Fruit fly (Drosophila melanogaster) whole organism, wandering third instar larva: ENCODE data around the gene CG14130.

ENCODE experiments used
- Abd-B ChIP-seq: fragments of >200 bp; optimal IDR thresholded peaks from 2 replicates; lab custom pipeline; 2017; ENCODE audit warnings: missing biosample characterization, missing genetic modification characterization
- CG32264 ChIP-seq: fragments of 200-800 bp; sonication (Bioruptor generic); optimal IDR thresholded peaks from 2 replicates; lab custom pipeline; 2016; ENCODE audit warnings: missing biosample characterization, missing genetic modification characterization
- CG9705 ChIP-seq: fragments of 200-800 bp; sonication (Bioruptor generic); optimal IDR thresholded peaks from 2 replicates; lab custom pipeline; 2018; ENCODE audit warnings: missing biosample characterization, mild to moderate bottlenecking, missing genetic modification characterization
- CrebA ChIP-seq: fragments of 200-800 bp; sonication (Bioruptor generic); optimal IDR thresholded peaks from 2 replicates; lab custom pipeline; 2016; ENCODE audit warnings: missing biosample characterization, mild to moderate bottlenecking, missing genetic modification characterization, borderline replicate concordance
- Dfd ChIP-seq: fragments of >200 bp; optimal IDR thresholded peaks from 2 replicates; lab custom pipeline; 2017; ENCODE audit warnings: missing biosample characterization, missing genetic modification characterization
- Dif ChIP-seq: fragments of 200-275, 200-300 bp; sonication (Bioruptor generic); optimal IDR thresholded peaks from 2 replicates; lab custom pipeline; 2018; ENCODE audit warnings: missing biosample characterization, missing genetic modification characterization; ENCODE audit not compliant: partially characterized antibody
- HLH106 ChIP-seq: fragments of 200-800 bp; optimal IDR thresholded peaks from 3 replicates; lab custom pipeline; 2019; ENCODE audit warnings: missing biosample characterization, mild to moderate bottlenecking, missing genetic modification characterization, moderate library complexity
- Hnf4 ChIP-seq: fragments of 200-800 bp; sonication (Bioruptor generic); optimal IDR thresholded peaks from 2 replicates; lab custom pipeline; 2016; ENCODE audit warnings: missing biosample characterization, mild to moderate bottlenecking, missing genetic modification characterization
- Hr78 ChIP-seq: fragments of >200 bp; optimal IDR thresholded peaks from 2 replicates; lab custom pipeline; 2017; ENCODE audit warnings: missing biosample characterization, missing genetic modification characterization
- Jra ChIP-seq: sonication (Bioruptor generic); optimal IDR thresholded peaks from 2 replicates; lab custom pipeline; 2016; ENCODE audit warnings: missing biosample characterization, missing genetic modification characterization
- Mio ChIP-seq: sonication (Bioruptor generic); optimal IDR thresholded peaks from 2 replicates; lab custom pipeline; 2016; ENCODE audit warnings: missing biosample characterization, missing genetic modification characterization
- Myc ChIP-seq: fragments of >200 bp; optimal IDR thresholded peaks from 2 replicates; lab custom pipeline; 2017
- N ChIP-seq: fragments of >200 bp; optimal IDR thresholded peaks from 2 replicates; lab custom pipeline; 2018; ENCODE audit warnings: missing biosample characterization, missing external identifiers, missing genetic modification characterization
- OdsH ChIP-seq: fragments of 200-800 bp; sonication (Bioruptor generic); optimal IDR thresholded peaks from 2 replicates; lab custom pipeline; 2016; ENCODE audit warnings: missing biosample characterization, mild to moderate bottlenecking, missing genetic modification characterization
- Sp1 ChIP-seq: fragments of 200-800 bp; sonication (Bioruptor generic); optimal IDR thresholded peaks from 3 replicates; lab custom pipeline; 2019; ENCODE audit warnings: missing biosample characterization, mild to moderate bottlenecking, missing genetic modification characterization, moderate library complexity
- br ChIP-seq: fragments of 200-800 bp; sonication (Bioruptor generic); optimal IDR thresholded peaks from 2 replicates; lab custom pipeline; 2016; ENCODE audit warnings: missing biosample characterization, missing genetic modification characterization
- dl ChIP-seq, 2 experiments: fragments of 175-275, 200-275 bp in 1 of 2; fragments of 200-275 bp in 1 of 2; sonication (Bioruptor generic); optimal IDR thresholded peaks; lab custom pipeline; 2018; ENCODE audit warnings: mild to moderate bottlenecking in 2 of 2, missing biosample characterization in 2 of 2, missing genetic modification characterization in 2 of 2, moderate library complexity in 2 of 2; ENCODE audit not compliant: partially characterized antibody in 2 of 2, insufficient read depth in 1 of 2
- dmrt93B ChIP-seq: fragments of 200-800 bp; sonication (Bioruptor generic); optimal IDR thresholded peaks from 2 replicates; lab custom pipeline; 2018; ENCODE audit warnings: missing biosample characterization, mild to moderate bottlenecking, missing genetic modification characterization
- ey ChIP-seq: fragments of 200-800 bp; sonication (Bioruptor generic); optimal IDR thresholded peaks from 2 replicates; lab custom pipeline; 2016; ENCODE audit warnings: missing biosample characterization, missing genetic modification characterization
- fru ChIP-seq: fragments of 200-800 bp; sonication (Bioruptor generic); optimal IDR thresholded peaks from 3 replicates; lab custom pipeline; 2016; ENCODE audit warnings: missing biosample characterization, mild to moderate bottlenecking, missing genetic modification characterization
- h ChIP-seq: fragments of 200-800 bp; sonication (Bioruptor generic); optimal IDR thresholded peaks from 3 replicates; lab custom pipeline; 2016; ENCODE audit warnings: missing biosample characterization, mild to moderate bottlenecking, missing genetic modification characterization
- jim ChIP-seq: fragments of 175-275, 200-325 bp; sonication (Bioruptor generic); optimal IDR thresholded peaks from 2 replicates; lab custom pipeline; 2016; ENCODE audit warnings: missing biosample characterization, mild to moderate bottlenecking, missing genetic modification characterization
- psq ChIP-seq: fragments of 200-800 bp; sonication (Bioruptor generic); optimal IDR thresholded peaks from 3 replicates; lab custom pipeline; 2017; ENCODE audit warnings: missing biosample characterization, mild to moderate bottlenecking, missing genetic modification characterization, moderate library complexity
- rgr ChIP-seq: fragments of 200-800 bp; sonication (Bioruptor generic); optimal IDR thresholded peaks from 3 replicates; lab custom pipeline; 2016; ENCODE audit warnings: missing biosample characterization, mild to moderate bottlenecking, missing genetic modification characterization
- sage ChIP-seq: fragments of 200-800 bp; sonication (Bioruptor generic); optimal IDR thresholded peaks from 2 replicates; lab custom pipeline; 2016; ENCODE audit warnings: missing biosample characterization, mild to moderate bottlenecking, missing genetic modification characterization
- tai ChIP-seq: sonication (Bioruptor generic); optimal IDR thresholded peaks from 2 replicates; lab custom pipeline; 2016; ENCODE audit warnings: missing biosample characterization, missing genetic modification characterization
- usp ChIP-seq: fragments of >200 bp; optimal IDR thresholded peaks from 2 replicates; lab custom pipeline; 2017; ENCODE audit warnings: missing biosample characterization, missing genetic modification characterization
- woc ChIP-seq: sonication (Bioruptor generic); optimal IDR thresholded peaks from 2 replicates; lab custom pipeline; 2016; ENCODE audit warnings: missing biosample characterization, mild to moderate bottlenecking, missing genetic modification characterization

Gene CG14130

dm6 chr3L:11789773-11790172, 25.5 kb upstream of the CG14130 start, which contains the start of gene Pi3K68D (continued):
- TF ChIP-seq CrebA (GFP tag; lab: Kevin White, UChicago) (no peak), HLH106 (tag; lab: Kevin White, UChicago) (no peak), Hnf4 (GFP tag; lab: Kevin White, UChicago) (no peak), Dfd (no peak)
- TF ChIP-seq, all 38 proteins: peak for 7

dm6 chr3L:11793233-11793800, 21.9 kb upstream of the CG14130 start, which contains the start of the genes twy and CG10907:
Gene twy, minus strand, starts transcription at chr3L:11793283.
Gene CG10907, plus strand, starts transcription at chr3L:11793514.
- TF ChIP-seq Myc (lab: Kevin White, UChicago) = no peak
- TF ChIP-seq psq (GFP tag; lab: Kevin White, UChicago) = no peak
- TF ChIP-seq br = no peak
- TF ChIP-seq h (GFP tag; lab: Kevin White, UChicago) = no peak
- TF ChIP-seq N (GFP tag; lab: Kevin White, UChicago) = no peak

DNA sequence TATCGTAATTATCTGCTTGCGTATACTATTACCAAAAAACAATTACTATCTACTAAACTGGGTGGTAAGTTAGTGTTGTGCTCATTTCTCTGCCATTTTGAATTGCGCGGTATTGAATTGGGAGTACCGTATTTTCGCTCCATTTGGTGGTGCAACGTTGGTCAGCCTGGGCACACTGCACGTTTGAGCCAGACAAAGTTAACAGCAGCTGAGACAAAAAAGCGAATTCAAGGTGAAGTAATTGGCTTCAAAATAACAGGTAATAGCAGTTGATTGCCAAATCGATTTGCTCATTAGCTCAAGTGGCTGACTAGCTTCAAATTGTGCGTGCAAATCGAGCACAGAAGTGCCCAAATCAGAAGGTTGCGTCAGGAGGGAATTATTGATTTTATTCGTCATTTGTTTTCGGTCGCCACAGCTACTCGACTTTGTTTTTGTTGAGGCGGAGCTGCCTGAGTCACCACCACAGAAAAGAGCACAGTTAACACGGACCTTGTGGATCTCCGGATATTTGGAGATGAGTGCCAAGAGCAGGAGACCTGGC, 19.7 kb upstream of the CG14130 start, which contains the start of gene Klp68D:
TSS of gene Klp68D (plus strand) at position 175 of the 544 bp plus-strand sequence.
- no peak for TF ChIP-seq h (GFP tag; lab: Kevin White, UChicago)
- TF ChIP-seq sage (GFP tag; lab: Kevin White, UChicago) = no peak
- no peak for TF ChIP-seq jim (GFP tag; lab: Kevin White, UChicago)
- no peak for TF ChIP-seq CG32264 (GFP tag; lab: Kevin White, UChicago)
- no peak for TF ChIP-seq rgr (GFP tag; lab: Kevin White, UChicago)
- TF ChIP-seq Sp1 (GFP tag; lab: Kevin White, UChicago) = no peak
- no peak for TF ChIP-seq dmrt93B (GFP tag; lab: Kevin White, UChicago)
- TF ChIP-seq Myc (lab: Kevin White, UChicago) = no peak
- TF ChIP-seq Abd-B (GFP tag; lab: Kevin White, UChicago) = no peak
- no peak for TF ChIP-seq dl (GFP tag; optimal IDR thresholded peaks at IDR 0.05; lab: Kevin White, UChicago; ENCODE audit: insufficient read depth in 1 of 2, partially characterized antibody in 2 of 2)
- TF ChIP-seq fru = no peak
- TF ChIP-seq, all 38 proteins: peak for 0

dm6 chr3L:11800761-11801160, 14.5 kb upstream of the CG14130 start, which contains the start of gene Gcat:
Gene Gcat, minus strand, starts transcription at chr3L:11800861.
- no peak for TF ChIP-seq Abd-B (GFP tag; lab: Kevin White, UChicago)

dm6 chr3L:11801622-11802021, 13.6 kb upstream of the CG14130 start:
- TF ChIP-seq CrebA (GFP tag; lab: Kevin White, UChicago) (no peak), tai (GFP tag; lab: Kevin White, UChicago) (no peak), usp (GFP tag; lab: Kevin White, UChicago) (no peak), Hr78 (GFP tag; lab: Kevin White, UChicago) (no peak), ey (GFP tag; lab: Kevin White, UChicago) (no peak), Jra (GFP tag; lab: Kevin White, UChicago) (no peak), Sp1 (GFP tag; lab: Kevin White, UChicago) (no peak), Mio (GFP tag; lab: Kevin White, UChicago) (no peak), CG32264 (GFP tag; lab: Kevin White, UChicago) (no peak), Dif (GFP tag; lab: Kevin White, UChicago) (no peak), Hnf4 (GFP tag; lab: Kevin White, UChicago) (no peak)

DNA sequence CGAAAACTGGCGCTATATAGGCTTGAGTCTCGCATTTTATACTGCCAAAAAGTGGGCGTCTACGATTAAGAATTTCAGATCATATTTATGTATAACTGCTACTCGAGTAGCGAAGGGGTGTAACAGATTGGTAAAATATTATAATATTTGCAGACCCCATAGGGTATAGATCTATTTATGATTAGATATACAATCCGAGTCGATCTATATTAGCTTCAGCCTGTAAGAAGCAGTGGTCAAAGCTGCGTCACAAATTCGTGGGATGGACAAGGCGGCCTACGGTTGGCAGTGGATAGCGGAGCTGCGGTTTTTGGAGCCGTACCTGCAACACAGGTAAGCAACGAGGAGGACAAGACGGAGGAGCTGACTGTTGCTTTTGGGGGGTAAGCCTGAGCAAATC, 589 bp upstream of the CG14130 start, which contains the start of gene Cubn2:
TSS of gene Cubn2 (minus strand) at position 101 of the 400 bp plus-strand sequence.
- no peak for TF ChIP-seq OdsH
- no peak for TF ChIP-seq CG9705
- TF ChIP-seq HLH106 (tag; lab: Kevin White, UChicago) = no peak
- no peak for TF ChIP-seq woc (GFP tag; lab: Kevin White, UChicago)
